Fruit fly (Drosophila melanogaster): Measurements from ENCODE around the gene PSMG1.
A peak's percentile ranks its signal among the peaks of the same experiment; 100 is the strongest.

PSMG1 gene

DNA sequence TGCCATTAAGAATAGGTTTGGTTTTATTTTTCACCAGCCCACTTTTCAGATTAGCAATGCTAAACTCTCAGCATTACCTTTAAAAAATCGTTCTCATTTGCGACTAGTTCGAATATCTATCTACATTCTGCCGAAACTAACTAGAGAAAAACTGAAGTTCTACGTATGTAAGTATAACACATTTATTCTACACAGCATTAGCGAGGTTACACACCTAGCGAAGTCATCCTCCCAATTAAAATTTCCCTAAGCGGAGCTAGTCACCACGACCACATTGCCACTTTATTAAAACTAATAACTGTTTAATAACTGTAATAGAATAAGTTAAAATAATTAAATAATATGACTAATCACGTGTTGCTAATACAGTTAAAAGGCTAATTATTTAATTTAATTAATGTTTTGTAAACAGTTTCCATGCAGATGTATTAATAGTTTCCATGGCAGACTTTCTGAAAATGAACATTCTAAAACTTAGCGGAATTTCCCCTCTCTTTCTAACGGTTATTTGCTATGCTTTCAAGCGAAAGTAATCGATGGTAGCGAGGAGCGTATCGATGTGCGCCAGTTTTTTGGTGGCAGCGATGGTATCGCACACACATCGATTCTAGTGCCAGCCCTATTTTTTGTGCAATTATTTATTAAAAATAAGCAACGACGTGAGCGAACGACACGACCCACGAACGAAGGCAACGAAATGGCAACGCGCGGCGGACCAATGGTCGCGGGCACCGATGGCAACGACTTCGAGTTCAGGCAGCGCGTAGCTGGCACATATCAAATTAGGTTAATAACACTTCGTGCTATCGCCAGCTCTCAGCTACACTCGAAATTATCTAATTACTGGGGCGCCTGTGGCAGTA is 15.2 kb downstream of the PSMG1 start, which contains the start of gene jagn (continued):
- peak; percentile 74 for TF ChIP-seq vvl (GFP tag; IDR thresholded peaks at IDR 0.05)
- TF ChIP-seq CG17385 (GFP tag; optimal IDR thresholded peaks at IDR 0.05) = peak; percentile 61
- TF ChIP-seq dm (GFP tag; optimal IDR thresholded peaks at IDR 0.05) = peak; percentile 55
- no peak for TF ChIP-seq CG31365 (tag; optimal IDR thresholded peaks at IDR 0.05)
- no peak for TF ChIP-seq ash1 (GFP tag; optimal IDR thresholded peaks at IDR 0.05)
- peak; percentile 48 for TF ChIP-seq CG9797 (GFP tag; optimal IDR thresholded peaks at IDR 0.05)
- TF ChIP-seq CG10321 (GFP tag; IDR thresholded peaks at IDR 0.05) = peak; percentile 40; the same call in 1 of the 2 replicates
- no peak for TF ChIP-seq cwo (GFP tag; optimal IDR thresholded peaks at IDR 0.05)
- TF ChIP-seq Ets65A (GFP tag) = peak; percentile 95
- no peak for TF ChIP-seq gce (GFP tag; IDR thresholded peaks at IDR 0.05)
- peak; percentile 41 for TF ChIP-seq Deaf1 (tag; optimal IDR thresholded peaks at IDR 0.05)
- TF ChIP-seq CG15269 (tag; optimal IDR thresholded peaks at IDR 0.05) = peak; percentile 38
- peak; percentile 99 for TF ChIP-seq Doc3 (GFP tag; IDR thresholded peaks at IDR 0.05; ENCODE audit: partially characterized antibody)
- TF ChIP-seq CG18764 (GFP tag; optimal IDR thresholded peaks at IDR 0.05) = peak; percentile 44
- TF ChIP-seq CG9215 (GFP tag; IDR thresholded peaks at IDR 0.05) = peak; percentile 66
- peak; percentile 77 for TF ChIP-seq CG1603 (tag; optimal IDR thresholded peaks at IDR 0.05)
- TF ChIP-seq CG12659 (GFP tag; optimal IDR thresholded peaks at IDR 0.05) = peak; percentile 94
- TF ChIP-seq Sin3A (optimal IDR thresholded peaks at IDR 0.05) = peak; percentile 75
- TF ChIP-seq pb (GFP tag; optimal IDR thresholded peaks at IDR 0.05) = peak; percentile 14
- peak; percentile 90 for TF ChIP-seq pzg (GFP tag; optimal IDR thresholded peaks at IDR 0.05)
- peak; percentile 11 for TF ChIP-seq D19A (tag; optimal IDR thresholded peaks at IDR 0.05)
- TF ChIP-seq CG18619 (GFP tag; optimal IDR thresholded peaks at IDR 0.05) = peak; percentile 53
- peak; percentile 47 for TF ChIP-seq CG9817 (tag; optimal IDR thresholded peaks at IDR 0.05)
- peak; percentile 82 for TF ChIP-seq lilli (GFP tag; optimal IDR thresholded peaks at IDR 0.05)
- peak; percentile 77 for TF ChIP-seq chn (GFP tag; optimal IDR thresholded peaks at IDR 0.05)
- peak; percentile 21 for TF ChIP-seq oc (tag; optimal IDR thresholded peaks at IDR 0.05)
- peak; percentile 72 for TF ChIP-seq zfh2 (GFP tag; optimal IDR thresholded peaks at IDR 0.05)
- TF ChIP-seq knrl (GFP tag; IDR thresholded peaks at IDR 0.05; ENCODE audit: partially characterized antibody) = peak; percentile 100
- peak; percentile 61 for TF ChIP-seq bcd (GFP tag; optimal IDR thresholded peaks at IDR 0.05)
- TF ChIP-seq CG8765 (GFP tag; IDR thresholded peaks at IDR 0.05) = peak; percentile 57; the same call in 1 of the 2 replicates
- peak; percentile 50 for TF ChIP-seq jumu (GFP tag; optimal IDR thresholded peaks at IDR 0.05)
- TF ChIP-seq CG17829 (tag; optimal IDR thresholded peaks at IDR 0.05) = peak; percentile 62
- TF ChIP-seq da (GFP tag; optimal IDR thresholded peaks at IDR 0.05) = peak; percentile 14
- TF ChIP-seq Stat92E (GFP tag; optimal IDR thresholded peaks at IDR 0.05) = peak in 1 of 3 experiments; percentile 9
- peak; percentile 25 for TF ChIP-seq slp2 (GFP tag; optimal IDR thresholded peaks at IDR 0.05)
- TF ChIP-seq CG3281 (GFP tag; optimal IDR thresholded peaks at IDR 0.05) = peak; percentile 35
- peak; percentile 68; the same call in 2 of the 3 replicates for TF ChIP-seq otp (GFP tag; IDR thresholded peaks at IDR 0.05)
- TF ChIP-seq Dll (GFP tag; IDR thresholded peaks at IDR 0.05; ENCODE audit: partially characterized antibody) = peak; percentile 99
- peak; percentile 25 for TF ChIP-seq hkb (optimal IDR thresholded peaks at IDR 0.05)
- TF ChIP-seq hkb (GFP tag; IDR thresholded peaks at IDR 0.05) = peak; percentile 52; the same call in 1 of the 2 replicates
- peak; percentile 0 for TF ChIP-seq CG6854 (GFP tag; optimal IDR thresholded peaks at IDR 0.05)
- TF ChIP-seq Hr39 (optimal IDR thresholded peaks at IDR 0.05) = no peak
- TF ChIP-seq run (tag; optimal IDR thresholded peaks at IDR 0.05) = no peak
- TF ChIP-seq Blimp-1 (GFP tag; optimal IDR thresholded peaks at IDR 0.05) = peak; percentile 61
- TF ChIP-seq C15 (GFP tag; IDR thresholded peaks at IDR 0.05) = no peak
- peak; percentile 58 for TF ChIP-seq E2f1 (GFP tag; IDR thresholded peaks at IDR 0.05)
- peak; percentile 41 for TF ChIP-seq fu2 (GFP tag; optimal IDR thresholded peaks at IDR 0.05)
- peak; percentile 100 for TF ChIP-seq CG6791 (GFP tag; IDR thresholded peaks at IDR 0.05; ENCODE audit: partially characterized antibody)
- peak; percentile 14 for TF ChIP-seq CG3995 (GFP tag; optimal IDR thresholded peaks at IDR 0.05)

All from whole organism, embryonic.